Worm (Caenorhabditis elegans) whole organism, young adult: ENCODE results near the gene T10G3.8.

Experiments used
- F10E7.11 ChIP-seq: sonication (generic microtip); optimal IDR thresholded peaks from 2 replicates; lab custom pipeline; 2017; ENCODE audit warnings: mild to moderate bottlenecking, missing genetic modification characterization, moderate library complexity, missing compliant biosample characterization
- F57C9.4 ChIP-seq: sonication (generic microtip); optimal IDR thresholded peaks from 2 replicates; lab custom pipeline; 2017; ENCODE audit warnings: mild to moderate bottlenecking, missing genetic modification characterization, missing compliant biosample characterization
- Y53G8AR.9 ChIP-seq: fragments of 200-800 bp; sonication (Bioruptor generic); conservative IDR thresholded peaks from 2 replicates; pipeline ENCODE4 v1.3.6; 2022; ENCODE audit warnings: missing genetic modification reagents, missing genetic modification characterization, missing compliant biosample characterization
- Y95B8A.8 ChIP-seq: fragments of 200-800 bp; sonication (Bioruptor generic); IDR thresholded peaks from 2 replicates; pipeline ENCODE4 v1.3.6; 2022; ENCODE audit warnings: missing genetic modification reagents, missing genetic modification characterization, missing compliant biosample characterization
- athp-1 ChIP-seq: sonication (generic microtip); optimal IDR thresholded peaks from 2 replicates; lab custom pipeline; 2017; ENCODE audit warnings: mild to moderate bottlenecking, missing genetic modification characterization, missing compliant biosample characterization
- bed-1 ChIP-seq: fragments of 200-800 bp; sonication (Bioruptor generic); IDR thresholded peaks from 2 replicates; pipeline ENCODE4 v1.3.6; 2022; ENCODE audit warnings: missing genetic modification reagents, missing genetic modification characterization, missing compliant biosample characterization
- ccch-3 ChIP-seq: fragments of 200-800 bp; sonication (Bioruptor generic); optimal IDR thresholded peaks from 2 replicates; lab custom pipeline; 2018; ENCODE audit warnings: mild to moderate bottlenecking, missing genetic modification characterization, missing compliant biosample characterization
- cebp-2 ChIP-seq: fragments of 200-800 bp; sonication (Bioruptor generic); IDR thresholded peaks from 2 replicates; pipeline ENCODE4 v1.3.6; 2022; ENCODE audit warnings: missing genetic modification characterization, missing compliant biosample characterization
- lir-1 ChIP-seq: fragments of 200-800 bp; sonication (Bioruptor generic); conservative IDR thresholded peaks from 2 replicates; pipeline ENCODE4 v1.3.6; 2022; ENCODE audit warnings: missing genetic modification reagents, missing genetic modification characterization, missing compliant biosample characterization
- lsy-27 ChIP-seq: sonication (generic microtip); optimal IDR thresholded peaks from 2 replicates; lab custom pipeline; 2017; ENCODE audit warnings: missing genetic modification characterization, mild to moderate bottlenecking, missing compliant biosample characterization, antibody characterized with exemption, missing genotype, borderline replicate concordance; ENCODE audit not compliant: insufficient read depth
- madf-3 ChIP-seq: fragments of 200-800 bp; sonication (Bioruptor generic); IDR thresholded peaks from 2 replicates; pipeline ENCODE4 v1.3.6; 2022; ENCODE audit warnings: missing genetic modification reagents, missing genetic modification characterization, missing compliant biosample characterization
- somi-1 ChIP-seq: fragments of 200-800 bp; sonication (Bioruptor generic); optimal IDR thresholded peaks from 2 replicates; lab custom pipeline; 2018; ENCODE audit warnings: mild to moderate bottlenecking, missing genetic modification characterization, missing compliant biosample characterization
- xnd-1 ChIP-seq: sonication (generic microtip); optimal IDR thresholded peaks from 2 replicates; lab custom pipeline; 2016; ENCODE audit warnings: missing genotype, missing genetic modification reagents, missing genetic modification characterization, missing compliant biosample characterization
- zim-3 ChIP-seq: sonication (generic microtip); optimal IDR thresholded peaks from 2 replicates; lab custom pipeline; 2017; ENCODE audit warnings: mild to moderate bottlenecking, missing genetic modification characterization, moderate library complexity, missing compliant biosample characterization

T10G3.8 gene

DNA sequence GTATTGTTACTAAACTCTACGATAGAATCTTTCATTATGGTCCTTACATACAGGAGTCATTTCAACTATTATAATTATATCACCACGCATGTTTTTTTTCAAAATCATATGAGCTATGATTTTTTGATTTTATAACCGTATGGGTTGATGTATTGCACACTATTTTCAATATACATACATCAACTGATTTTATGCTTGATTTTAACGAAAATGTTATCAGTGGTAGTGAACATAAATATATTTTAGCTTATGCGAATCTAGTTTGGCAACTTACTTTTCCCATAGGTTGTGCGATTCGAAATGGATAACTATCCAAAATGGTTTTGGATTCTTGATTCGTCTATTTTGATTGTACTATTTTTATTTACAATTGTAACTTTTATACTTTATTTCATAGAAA lies 52.6 kb downstream of the T10G3.8 start, which contains the start of gene srv-10:
Gene srv-10, plus strand, starts transcription at position 301 of the 400 bp plus-strand sequence.
- TF ChIP-seq xnd-1 (tag; lab: Kevin White, UChicago) (no peak), Y53G8AR.9 (GFP tag; lab: Robert Waterston, UW) (no peak), zim-3 (tag; lab: Kevin White, UChicago) (no peak), F10E7.11 (no peak), bed-1 (GFP tag; lab: Robert Waterston, UW) (no peak), athp-1 (no peak), F57C9.4 (no peak), lir-1 (GFP tag; lab: Robert Waterston, UW) (no peak), ccch-3 (GFP tag; lab: Kevin White, UChicago) (no peak), Y95B8A.8 (GFP tag; lab: Robert Waterston, UW) (no peak), cebp-2 (GFP tag; lab: Robert Waterston, UW) (no peak), lsy-27 (no peak), somi-1 (GFP tag; lab: Kevin White, UChicago) (no peak), madf-3 (no peak)
